Worm (Caenorhabditis elegans): ENCODE measurements around the gene larp-1.

ce11 chrIII:5036158-5036557, 18.7 kb upstream of the larp-1 start, which contains the start of gene C45G9.6:
- TF ChIP-seq unc-39 (tag; optimal IDR thresholded peaks at IDR 0.05) = no peak
- no peak for TF ChIP-seq lin-39 (tag; optimal IDR thresholded peaks at IDR 0.05)
- TF ChIP-seq unc-62 (GFP tag; optimal IDR thresholded peaks at IDR 0.05) = no peak
- no peak for TF ChIP-seq nhr-76 (tag; optimal IDR thresholded peaks at IDR 0.05)
- no peak for TF ChIP-seq aly-2 (tag; optimal IDR thresholded peaks at IDR 0.05)
- TF ChIP-seq nhr-11 (tag; optimal IDR thresholded peaks at IDR 0.05) = no peak
- no peak for TF ChIP-seq R02D3.7 (tag; optimal IDR thresholded peaks at IDR 0.05)
- TF ChIP-seq zag-1 (tag; optimal IDR thresholded peaks at IDR 0.05) = no peak
- TF ChIP-seq ceh-9 (tag; optimal IDR thresholded peaks at IDR 0.05) = no peak
- no peak for TF ChIP-seq elt-1 (tag; optimal IDR thresholded peaks at IDR 0.05)
- no peak for TF ChIP-seq tbx-2 (tag; optimal IDR thresholded peaks at IDR 0.05)
- TF ChIP-seq ZK546.5 (tag; optimal IDR thresholded peaks at IDR 0.05) = no peak

All from whole organism, L3 larva.